Worm (Caenorhabditis elegans): ENCODE results near the gene hmg-1.1.

- TF ChIP-seq him-1 (tag; optimal IDR thresholded peaks at IDR 0.05): no peak
- peak; percentile 37 for TF ChIP-seq W03F9.2 (tag; optimal IDR thresholded peaks at IDR 0.05)
Observed at ce11 chrII:14244457-14245254, 5.8 kb upstream of the hmg-1.1 start.

Data from whole organism, L4/young adult.